Worm (Caenorhabditis elegans) whole organism, L4 larva: ENCODE data around the gene rpl-36.A.

Experiments used
- D1046.2 ChIP-seq: fragments of 200-800 bp; sonication (Bioruptor generic); IDR thresholded peaks from 2 replicates; pipeline ENCODE4 v1.3.6; 2022; ENCODE audit warnings: missing genetic modification characterization, missing compliant biosample characterization
- F26F4.8 ChIP-seq: fragments of 200-800 bp; sonication (Bioruptor generic); conservative IDR thresholded peaks from 2 replicates; pipeline ENCODE4 v1.3.6; 2022; ENCODE audit warnings: missing genetic modification characterization, missing compliant biosample characterization
- F37D6.2 ChIP-seq: sonication (generic microtip); optimal IDR thresholded peaks from 2 replicates; lab custom pipeline; 2016; ENCODE audit warnings: mild to moderate bottlenecking, missing genetic modification characterization, missing compliant biosample characterization
- F44E2.7 ChIP-seq: fragments of 200-800 bp; sonication (Bioruptor generic); IDR thresholded peaks from 2 replicates; pipeline ENCODE4 v2.1.2; 2022; ENCODE audit warnings: missing genetic modification characterization, missing compliant biosample characterization
- Y105C5A.15 ChIP-seq: fragments of 200-800 bp; sonication (Bioruptor generic); IDR thresholded peaks from 2 replicates; pipeline ENCODE4 v1.3.6; 2022; ENCODE audit warnings: missing genetic modification characterization, missing compliant biosample characterization
- Y48G9A.11 ChIP-seq: fragments of 200-800 bp; sonication (Bioruptor generic); IDR thresholded peaks from 2 replicates; pipeline ENCODE4 v1.3.6; 2022; ENCODE audit warnings: missing genetic modification reagents, missing genetic modification characterization, missing compliant biosample characterization
- Y75B8A.6 ChIP-seq: fragments of 200-800 bp; sonication (Bioruptor generic); IDR thresholded peaks from 2 replicates; pipeline ENCODE4 v1.3.6; 2022; ENCODE audit warnings: missing genetic modification reagents, missing genetic modification characterization, missing compliant biosample characterization
- ZK546.5 ChIP-seq, 2 experiments: sonication (generic microtip); optimal IDR thresholded peaks; 2 replicates each; lab custom pipeline; 2017; ENCODE audit warnings: missing biosample characterization in 2 of 2, missing genetic modification characterization in 2 of 2
- aha-1 ChIP-seq: fragments of 150-350 bp; peaks from one replicate; lab custom pipeline; 2014; ENCODE audit warnings: missing biosample characterization, missing genetic modification characterization
- ama-1 ChIP-seq: fragments of 150-350 bp; optimal IDR thresholded peaks from 2 replicates; lab custom pipeline; 2014; ENCODE audit warnings: inconsistent platforms, mixed read lengths
- arid-1 ChIP-seq: fragments of 200-800 bp; sonication (Bioruptor generic); conservative IDR thresholded peaks from 2 replicates; pipeline ENCODE4 v1.3.6; 2022; ENCODE audit warnings: missing genetic modification reagents, missing genetic modification characterization, missing compliant biosample characterization
- attf-4 ChIP-seq: sonication (generic microtip); optimal IDR thresholded peaks from 3 replicates; lab custom pipeline; 2017; ENCODE audit warnings: missing biosample characterization, missing genetic modification characterization
- ceh-32 ChIP-seq: sonication (generic microtip); optimal IDR thresholded peaks from 2 replicates; lab custom pipeline; 2016; ENCODE audit warnings: mild to moderate bottlenecking, missing genetic modification characterization, missing compliant biosample characterization; ENCODE audit not compliant: poor library complexity
- cey-2 ChIP-seq: sonication (generic microtip); optimal IDR thresholded peaks from 3 replicates; lab custom pipeline; 2017; ENCODE audit warnings: missing genetic modification characterization, mild to moderate bottlenecking, missing compliant biosample characterization, antibody characterized with exemption, borderline replicate concordance; ENCODE audit not compliant: insufficient read depth
- daf-12 ChIP-seq: fragments of 150-350 bp; optimal IDR thresholded peaks from 2 replicates; lab custom pipeline; 2014; ENCODE audit warnings: missing biosample characterization, missing genetic modification reagents, missing genetic modification characterization
- daf-8 ChIP-seq: fragments of 200-800 bp; sonication (Bioruptor generic); IDR thresholded peaks from 2 replicates; pipeline ENCODE4 v1.3.6; 2022; ENCODE audit warnings: missing genetic modification characterization, missing compliant biosample characterization
- dmd-6 ChIP-seq: fragments of 200-800 bp; sonication (Bioruptor generic); IDR thresholded peaks from 2 replicates; pipeline ENCODE4 v1.3.6; 2022; ENCODE audit warnings: missing genetic modification reagents, missing genetic modification characterization, missing compliant biosample characterization
- dmd-8 ChIP-seq: fragments of 200-800 bp; sonication (Bioruptor generic); IDR thresholded peaks from 2 replicates; pipeline ENCODE4 v1.3.6; 2022; ENCODE audit warnings: missing genetic modification characterization, missing compliant biosample characterization
- dmd-9 ChIP-seq: fragments of 200-800 bp; sonication (Bioruptor generic); IDR thresholded peaks from 2 replicates; pipeline ENCODE4 v1.3.6; 2022; ENCODE audit warnings: missing genetic modification reagents, missing genetic modification characterization, missing compliant biosample characterization
- dpl-1 ChIP-seq: fragments of 150-350 bp; optimal IDR thresholded peaks from 2 replicates; lab custom pipeline; 2014; ENCODE audit warnings: missing biosample characterization, missing genetic modification reagents, missing genetic modification characterization
- duxl-1 ChIP-seq: sonication (generic microtip); optimal IDR thresholded peaks from 2 replicates; lab custom pipeline; 2016; ENCODE audit warnings: mild to moderate bottlenecking, missing genetic modification characterization, moderate library complexity, missing compliant biosample characterization; ENCODE audit not compliant: poor library complexity
- egl-43 ChIP-seq: fragments of 200-800 bp; sonication (Bioruptor generic); IDR thresholded peaks from 2 replicates; pipeline ENCODE4 v1.3.6; 2022; ENCODE audit warnings: missing genetic modification reagents, missing genetic modification characterization, missing compliant biosample characterization
- fkh-10 ChIP-seq: fragments of 150-350 bp; optimal IDR thresholded peaks from 2 replicates; lab custom pipeline; 2014; ENCODE audit warnings: missing biosample characterization, missing genetic modification reagents, missing genetic modification characterization
- fos-1 ChIP-seq: fragments of 150-350 bp; optimal IDR thresholded peaks from 2 replicates; lab custom pipeline; 2014; ENCODE audit warnings: missing biosample characterization, missing genetic modification characterization
- hlh-11 ChIP-seq: fragments of 200-800 bp; sonication (Bioruptor generic); optimal IDR thresholded peaks from 2 replicates; lab custom pipeline; 2018; ENCODE audit warnings: mild to moderate bottlenecking, missing genetic modification characterization, missing compliant biosample characterization
- hmg-1.1 ChIP-seq: fragments of 200-800 bp; sonication (Bioruptor generic); IDR thresholded peaks from 2 replicates; pipeline ENCODE4 v1.3.6; 2022; ENCODE audit warnings: missing genetic modification reagents, missing genetic modification characterization, missing compliant biosample characterization
- lin-1 ChIP-seq: fragments of 200-800 bp; sonication (Bioruptor generic); IDR thresholded peaks from 2 replicates; pipeline ENCODE4 v1.3.6; 2022; ENCODE audit warnings: missing genetic modification reagents, missing genetic modification characterization, missing compliant biosample characterization
- lin-15B ChIP-seq: fragments of 150-350 bp; sonication (generic microtip); optimal IDR thresholded peaks from 3 replicates; lab custom pipeline; 2014; ENCODE audit warnings: missing biosample characterization, missing genetic modification characterization
- lin-29 ChIP-seq: fragments of 200-800 bp; sonication (Bioruptor generic); IDR thresholded peaks from 2 replicates; pipeline ENCODE4 v1.3.6; 2022; ENCODE audit warnings: missing genetic modification reagents, missing genetic modification characterization, missing compliant biosample characterization
- lin-38 ChIP-seq: fragments of 200-800 bp; sonication (Bioruptor generic); IDR thresholded peaks from 2 replicates; pipeline ENCODE4 v1.3.6; 2022; ENCODE audit warnings: missing genetic modification reagents, missing genetic modification characterization, missing compliant biosample characterization
- mdl-1 ChIP-seq, 2 experiments: fragments of 150-350 bp in 1 of 2; sonication (generic microtip) in 1 of 2; optimal IDR thresholded peaks; 2 replicates each; lab custom pipeline; 2014 to 2017; ENCODE audit warnings: missing biosample characterization in 2 of 2, missing genetic modification characterization in 2 of 2
- mdt-29 ChIP-seq: fragments of 200-800 bp; sonication (Bioruptor generic); IDR thresholded peaks from 2 replicates; pipeline ENCODE4 v1.3.6; 2022; ENCODE audit warnings: missing genetic modification reagents, missing genetic modification characterization, missing compliant biosample characterization
- mxl-2 ChIP-seq: fragments of 200-800 bp; sonication (Bioruptor generic); conservative IDR thresholded peaks from 2 replicates; pipeline ENCODE4 v1.3.6; 2022; ENCODE audit warnings: missing genetic modification reagents, missing genetic modification characterization, missing compliant biosample characterization
- mxl-3 ChIP-seq: fragments of 200-800 bp; sonication (Bioruptor generic); optimal IDR thresholded peaks from 2 replicates; lab custom pipeline; 2018; ENCODE audit warnings: mild to moderate bottlenecking, missing genetic modification characterization, missing compliant biosample characterization
- nhr-10 ChIP-seq: fragments of 150-350 bp; optimal IDR thresholded peaks from 2 replicates; lab custom pipeline; 2014; ENCODE audit warnings: missing biosample characterization, missing genetic modification characterization
- nhr-102 ChIP-seq: sonication (generic microtip); optimal IDR thresholded peaks from 2 replicates; lab custom pipeline; 2016; ENCODE audit warnings: mild to moderate bottlenecking, missing genetic modification characterization, moderate library complexity, missing compliant biosample characterization
- nhr-237 ChIP-seq: sonication (generic microtip); optimal IDR thresholded peaks from 2 replicates; lab custom pipeline; 2017; ENCODE audit warnings: missing biosample characterization, missing genetic modification characterization
- nhr-28 ChIP-seq: fragments of 150-350 bp; optimal IDR thresholded peaks from 2 replicates; lab custom pipeline; 2014; ENCODE audit warnings: missing biosample characterization, missing genetic modification characterization
- nhr-42 ChIP-seq: fragments of 200-800 bp; sonication (Bioruptor generic); IDR thresholded peaks from 2 replicates; pipeline ENCODE4 v1.3.6; 2022; ENCODE audit warnings: missing genetic modification characterization, missing compliant biosample characterization
- nhr-48 ChIP-seq: sonication (generic microtip); optimal IDR thresholded peaks from 2 replicates; lab custom pipeline; 2016; ENCODE audit warnings: mild to moderate bottlenecking, missing genetic modification characterization, missing compliant biosample characterization
- pha-4 ChIP-seq, 2 experiments: fragments of 150-350 bp in 1 of 2; fragments of 200-800 bp in 1 of 2; sonication (Bioruptor generic) in 1 of 2; IDR thresholded peaks in 1 of 2; optimal IDR thresholded peaks in 1 of 2; 2 replicates each; pipeline versions ENCODE4 v1.3.6 to Lab custom; 2014 to 2022; ENCODE audit warnings: missing genetic modification characterization in 2 of 2, missing genetic modification reagents in 2 of 2, missing biosample characterization in 1 of 2, missing compliant biosample characterization in 1 of 2
- saeg-2 ChIP-seq: fragments of 200-800 bp; sonication (Bioruptor generic); IDR thresholded peaks from 2 replicates; pipeline ENCODE4 v1.3.6; 2022; ENCODE audit warnings: missing genetic modification reagents, missing genetic modification characterization, missing compliant biosample characterization
- skn-1 ChIP-seq: fragments of 150-350 bp; optimal IDR thresholded peaks from 2 replicates; lab custom pipeline; 2014; ENCODE audit warnings: missing biosample characterization, missing genetic modification characterization
- snpc-1.2 ChIP-seq: fragments of 200-800 bp; sonication (Bioruptor generic); IDR thresholded peaks from 2 replicates; pipeline ENCODE4 v1.3.6; 2022; ENCODE audit warnings: missing genetic modification reagents, missing genetic modification characterization, missing compliant biosample characterization
- spr-3 ChIP-seq: fragments of 200-800 bp; sonication (Bioruptor generic); optimal IDR thresholded peaks from 2 replicates; lab custom pipeline; 2018; ENCODE audit warnings: mild to moderate bottlenecking, missing genetic modification characterization, missing compliant biosample characterization
- tra-1 ChIP-seq: fragments of 200-800 bp; sonication (Bioruptor generic); IDR thresholded peaks from 2 replicates; pipeline ENCODE4 v1.3.6; 2022; ENCODE audit warnings: missing genetic modification reagents, missing genetic modification characterization, missing compliant biosample characterization
- unc-39 ChIP-seq: sonication (generic microtip); optimal IDR thresholded peaks from 2 replicates; lab custom pipeline; 2017; ENCODE audit warnings: missing biosample characterization, missing genetic modification characterization
- zag-1 ChIP-seq: fragments of 150-350 bp; optimal IDR thresholded peaks from 2 replicates; lab custom pipeline; 2014; ENCODE audit warnings: missing biosample characterization, missing genetic modification characterization
- zfp-2 ChIP-seq: sonication (generic microtip); optimal IDR thresholded peaks from 2 replicates; lab custom pipeline; 2016; ENCODE audit warnings: mild to moderate bottlenecking, missing genetic modification characterization, missing compliant biosample characterization
- zfp-3 ChIP-seq: fragments of 200-800 bp; sonication (Bioruptor generic); conservative IDR thresholded peaks from 2 replicates; pipeline ENCODE4 v1.3.6; 2022; ENCODE audit warnings: missing genetic modification reagents, missing genetic modification characterization, missing compliant biosample characterization
- ztf-11 ChIP-seq: fragments of 150-350 bp; optimal IDR thresholded peaks from 2 replicates; lab custom pipeline; 2014; ENCODE audit warnings: missing biosample characterization, missing genetic modification characterization
- ztf-7 ChIP-seq: fragments of 150-350 bp; optimal IDR thresholded peaks from 2 replicates; lab custom pipeline; 2014; ENCODE audit warnings: missing biosample characterization, missing genetic modification characterization

rpl-36.A gene

ce11 chrII:11103052-11103451 lies 6.0 kb upstream of the rpl-36.A start (continued):
- TF ChIP-seq zfp-2 (tag; lab: Kevin White, UChicago) (no peak), ztf-11 (tag; lab: Kevin White, UChicago) (no peak), zag-1 (no peak), nhr-48 (tag; lab: Kevin White, UChicago) (no peak), saeg-2 (no peak), cey-2 (tag; lab: Kevin White, UChicago) (no peak), unc-39 (no peak), Y105C5A.15 (GFP tag; lab: Robert Waterston, UW) (no peak), nhr-102 (tag; lab: Kevin White, UChicago) (no peak), hmg-1.1 (GFP tag; lab: Robert Waterston, UW) (peak; percentile 37; the same call in 1 of the 2 replicates), fkh-10 (GFP tag; lab: Kevin White, UChicago) (peak; percentile 29), mdl-1 (tag; optimal IDR thresholded peaks at IDR 0.05; lab: Kevin White, UChicago) (no peak), F26F4.8 (GFP tag; lab: Robert Waterston, UW) (no peak), egl-43 (GFP tag; lab: Robert Waterston, UW) (no peak), lin-29 (GFP tag; lab: Robert Waterston, UW) (no peak), aha-1 (tag; lab: Kevin White, UChicago) (peak; percentile 83), spr-3 (GFP tag; lab: Kevin White, UChicago) (no peak), zfp-3 (GFP tag; lab: Robert Waterston, UW) (no peak), mxl-2 (GFP tag; lab: Robert Waterston, UW) (no peak), snpc-1.2 (GFP tag; lab: Robert Waterston, UW) (no peak), dmd-8 (GFP tag; lab: Robert Waterston, UW) (no peak), F44E2.7 (GFP tag; lab: Robert Waterston, UW) (no peak), pha-4 (GFP tag; IDR thresholded peaks at IDR 0.05; lab: Robert Waterston, UW) (no peak), pha-4 (tag; optimal IDR thresholded peaks at IDR 0.05; lab: Kevin White, UChicago) (peak; percentile 66), Y48G9A.11 (GFP tag; lab: Robert Waterston, UW) (no peak), dmd-9 (GFP tag; lab: Robert Waterston, UW) (no peak), ZK546.5 (tag; optimal IDR thresholded peaks at IDR 0.05; lab: Kevin White, UChicago) (no peak), attf-4 (tag; lab: Kevin White, UChicago) (no peak), nhr-28 (tag; lab: Kevin White, UChicago) (peak; percentile 77), skn-1 (tag; lab: Kevin White, UChicago) (no peak), nhr-10 (no peak), F37D6.2 (tag; lab: Kevin White, UChicago) (no peak), dpl-1 (GFP tag; lab: Kevin White, UChicago) (peak; percentile 73), D1046.2 (GFP tag; lab: Robert Waterston, UW) (no peak), fos-1 (no peak), nhr-237 (tag; lab: Kevin White, UChicago) (no peak), tra-1 (GFP tag; lab: Robert Waterston, UW) (no peak), daf-12 (no peak), nhr-42 (GFP tag; lab: Robert Waterston, UW) (0 out of 2 replicates have a peak, but pooled peaks have one; percentile 11), lin-15B (no peak), ceh-32 (no peak), lin-1 (GFP tag; lab: Robert Waterston, UW) (no peak), arid-1 (no peak), duxl-1 (no peak), hlh-11 (tag; lab: Kevin White, UChicago) (peak; percentile 98), ztf-7 (tag; lab: Kevin White, UChicago) (no peak), daf-8 (GFP tag; lab: Robert Waterston, UW) (no peak), lin-38 (GFP tag; lab: Robert Waterston, UW) (peak; percentile 83), mdt-29 (GFP tag; lab: Robert Waterston, UW) (no peak), dmd-6 (peak; percentile 49; the same call in 1 of the 2 replicates), Y75B8A.6 (GFP tag; lab: Robert Waterston, UW) (no peak), ama-1 (no peak), mxl-3 (GFP tag; lab: Kevin White, UChicago) (peak; percentile 52)
